Fruit fly (Drosophila melanogaster) S2 (cell line): ENCODE results near the gene MED21.

Experiments used
- CG8478 ChIP-seq: fragments of >200 bp; optimal IDR thresholded peaks from 2 replicates; lab custom pipeline; 2018
- CTCF ChIP-seq, 2 experiments: fragments of >200 bp; optimal IDR thresholded peaks; 2 replicates each; lab custom pipeline; 2018

- TF ChIP-seq CTCF (optimal IDR thresholded peaks at IDR 0.05; lab: Kevin White, UChicago) (no peak), CG8478 (lab: Kevin White, UChicago) (no peak)
Observed at dm6 chr3L:25121183-25121860, 5.6 kb upstream of the MED21 start.
